Fruit fly (Drosophila melanogaster) whole organism, wandering third instar larva: ENCODE results near the gene CG42693.

ENCODE experiments used
- Abd-B ChIP-seq: fragments of >200 bp; optimal IDR thresholded peaks from 2 replicates; lab custom pipeline; 2017; ENCODE audit warnings: missing biosample characterization, missing genetic modification characterization
- CG9705 ChIP-seq: fragments of 200-800 bp; sonication (Bioruptor generic); optimal IDR thresholded peaks from 2 replicates; lab custom pipeline; 2018; ENCODE audit warnings: missing biosample characterization, mild to moderate bottlenecking, missing genetic modification characterization
- Dfd ChIP-seq: fragments of >200 bp; optimal IDR thresholded peaks from 2 replicates; lab custom pipeline; 2017; ENCODE audit warnings: missing biosample characterization, missing genetic modification characterization
- Dif ChIP-seq: fragments of 200-275, 200-300 bp; sonication (Bioruptor generic); optimal IDR thresholded peaks from 2 replicates; lab custom pipeline; 2018; ENCODE audit warnings: missing biosample characterization, missing genetic modification characterization; ENCODE audit not compliant: partially characterized antibody
- GATAd ChIP-seq: sonication (Bioruptor generic); optimal IDR thresholded peaks from 2 replicates; lab custom pipeline; 2016; ENCODE audit warnings: missing biosample characterization, missing genetic modification characterization
- HLH106 ChIP-seq: fragments of 200-800 bp; optimal IDR thresholded peaks from 3 replicates; lab custom pipeline; 2019; ENCODE audit warnings: missing biosample characterization, mild to moderate bottlenecking, missing genetic modification characterization, moderate library complexity
- Hnf4 ChIP-seq: fragments of 200-800 bp; sonication (Bioruptor generic); optimal IDR thresholded peaks from 2 replicates; lab custom pipeline; 2016; ENCODE audit warnings: missing biosample characterization, mild to moderate bottlenecking, missing genetic modification characterization
- Hr78 ChIP-seq: fragments of >200 bp; optimal IDR thresholded peaks from 2 replicates; lab custom pipeline; 2017; ENCODE audit warnings: missing biosample characterization, missing genetic modification characterization
- Hr83 ChIP-seq: fragments of 200-300 bp; sonication (Bioruptor generic); optimal IDR thresholded peaks from 2 replicates; lab custom pipeline; 2016; ENCODE audit warnings: missing biosample characterization, mild to moderate bottlenecking, missing genetic modification characterization, moderate library complexity; ENCODE audit not compliant: poor library complexity, severe bottlenecking
- Jra ChIP-seq: sonication (Bioruptor generic); optimal IDR thresholded peaks from 2 replicates; lab custom pipeline; 2016; ENCODE audit warnings: missing biosample characterization, missing genetic modification characterization
- Mio ChIP-seq: sonication (Bioruptor generic); optimal IDR thresholded peaks from 2 replicates; lab custom pipeline; 2016; ENCODE audit warnings: missing biosample characterization, missing genetic modification characterization
- Myc ChIP-seq: fragments of >200 bp; optimal IDR thresholded peaks from 2 replicates; lab custom pipeline; 2017
- OdsH ChIP-seq: fragments of 200-800 bp; sonication (Bioruptor generic); optimal IDR thresholded peaks from 2 replicates; lab custom pipeline; 2016; ENCODE audit warnings: missing biosample characterization, mild to moderate bottlenecking, missing genetic modification characterization
- Rel ChIP-seq, 2 experiments: fragments of 200-800 bp; sonication (Bioruptor generic) in 1 of 2; optimal IDR thresholded peaks; 2 replicates in 1 of 2; 3 replicates in 1 of 2; lab custom pipeline; 2016 to 2019; ENCODE audit warnings: mild to moderate bottlenecking in 2 of 2, missing biosample characterization in 2 of 2, missing genetic modification characterization in 2 of 2, moderate library complexity in 1 of 2
- Sp1 ChIP-seq: fragments of 200-800 bp; sonication (Bioruptor generic); optimal IDR thresholded peaks from 3 replicates; lab custom pipeline; 2019; ENCODE audit warnings: missing biosample characterization, mild to moderate bottlenecking, missing genetic modification characterization, moderate library complexity
- Vsx2 ChIP-seq: fragments of 200-300, 225-300 bp; sonication (Bioruptor generic); optimal IDR thresholded peaks from 2 replicates; lab custom pipeline; 2018; ENCODE audit warnings: missing biosample characterization, missing genetic modification characterization; ENCODE audit not compliant: partially characterized antibody
- br ChIP-seq: fragments of 200-800 bp; sonication (Bioruptor generic); optimal IDR thresholded peaks from 2 replicates; lab custom pipeline; 2016; ENCODE audit warnings: missing biosample characterization, missing genetic modification characterization
- brk ChIP-seq: fragments of 200-800 bp; sonication (Bioruptor generic); optimal IDR thresholded peaks from 2 replicates; lab custom pipeline; 2016; ENCODE audit warnings: missing biosample characterization, mild to moderate bottlenecking, missing genetic modification characterization
- dl ChIP-seq, 2 experiments: fragments of 175-275, 200-275 bp in 1 of 2; fragments of 200-275 bp in 1 of 2; sonication (Bioruptor generic); optimal IDR thresholded peaks; lab custom pipeline; 2018; ENCODE audit warnings: mild to moderate bottlenecking in 2 of 2, missing biosample characterization in 2 of 2, missing genetic modification characterization in 2 of 2, moderate library complexity in 2 of 2; ENCODE audit not compliant: partially characterized antibody in 2 of 2, insufficient read depth in 1 of 2
- dsf ChIP-seq: sonication (Bioruptor generic); optimal IDR thresholded peaks from 2 replicates; lab custom pipeline; 2016; ENCODE audit warnings: missing biosample characterization, missing genetic modification characterization, borderline replicate concordance
- ey ChIP-seq: fragments of 200-800 bp; sonication (Bioruptor generic); optimal IDR thresholded peaks from 2 replicates; lab custom pipeline; 2016; ENCODE audit warnings: missing biosample characterization, missing genetic modification characterization
- foxo ChIP-seq, 2 experiments: fragments of 200-800 bp; sonication (Bioruptor generic); optimal IDR thresholded peaks; 2 replicates in 1 of 2; 3 replicates in 1 of 2; lab custom pipeline; 2016 to 2017; ENCODE audit warnings: missing biosample characterization in 2 of 2, missing genetic modification characterization in 2 of 2
- fru ChIP-seq: fragments of 200-800 bp; sonication (Bioruptor generic); optimal IDR thresholded peaks from 3 replicates; lab custom pipeline; 2016; ENCODE audit warnings: missing biosample characterization, mild to moderate bottlenecking, missing genetic modification characterization
- h ChIP-seq: fragments of 200-800 bp; sonication (Bioruptor generic); optimal IDR thresholded peaks from 3 replicates; lab custom pipeline; 2016; ENCODE audit warnings: missing biosample characterization, mild to moderate bottlenecking, missing genetic modification characterization
- pan ChIP-seq: fragments of >200 bp; optimal IDR thresholded peaks from 2 replicates; lab custom pipeline; 2017
- psq ChIP-seq: fragments of 200-800 bp; sonication (Bioruptor generic); optimal IDR thresholded peaks from 3 replicates; lab custom pipeline; 2017; ENCODE audit warnings: missing biosample characterization, mild to moderate bottlenecking, missing genetic modification characterization, moderate library complexity
- rgr ChIP-seq: fragments of 200-800 bp; sonication (Bioruptor generic); optimal IDR thresholded peaks from 3 replicates; lab custom pipeline; 2016; ENCODE audit warnings: missing biosample characterization, mild to moderate bottlenecking, missing genetic modification characterization
- sage ChIP-seq: fragments of 200-800 bp; sonication (Bioruptor generic); optimal IDR thresholded peaks from 2 replicates; lab custom pipeline; 2016; ENCODE audit warnings: missing biosample characterization, mild to moderate bottlenecking, missing genetic modification characterization
- sv ChIP-seq: fragments of 200-800 bp; sonication (Bioruptor generic); optimal IDR thresholded peaks from 3 replicates; lab custom pipeline; 2016; ENCODE audit warnings: missing biosample characterization, missing genetic modification characterization
- tai ChIP-seq: sonication (Bioruptor generic); optimal IDR thresholded peaks from 2 replicates; lab custom pipeline; 2016; ENCODE audit warnings: missing biosample characterization, missing genetic modification characterization
- woc ChIP-seq: sonication (Bioruptor generic); optimal IDR thresholded peaks from 2 replicates; lab custom pipeline; 2016; ENCODE audit warnings: missing biosample characterization, mild to moderate bottlenecking, missing genetic modification characterization

The CG42693 gene

DNA sequence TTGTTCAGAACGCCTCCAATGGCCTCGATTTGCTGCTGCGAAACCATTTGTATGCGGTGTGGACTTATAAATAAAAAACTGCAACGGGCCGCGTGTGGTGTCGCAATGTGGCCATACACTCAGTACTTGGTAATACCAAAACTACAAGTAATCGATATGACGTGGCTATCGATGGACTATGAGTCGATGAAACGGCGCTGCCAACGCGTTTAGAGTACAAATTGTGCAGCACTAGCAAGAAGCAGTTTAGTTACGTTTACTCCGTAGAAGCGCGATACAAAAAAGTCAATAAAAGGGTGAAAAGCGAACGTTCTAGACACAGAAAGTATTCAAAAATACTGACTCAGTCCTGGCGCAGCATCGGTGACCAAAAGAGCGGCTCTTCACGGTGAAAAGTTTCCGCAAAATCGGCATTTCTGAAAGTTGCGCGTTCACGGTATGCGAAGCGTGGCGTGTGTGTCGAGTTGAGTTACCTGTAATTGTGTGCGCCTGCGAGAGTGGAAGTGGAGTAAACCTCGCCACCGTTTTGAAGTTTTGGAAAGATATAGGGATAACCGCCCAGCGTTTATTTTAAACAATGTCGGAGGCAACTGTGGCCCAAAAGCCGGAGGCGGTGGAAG, 39.4 kb upstream of the CG42693 start, which contains the start of the genes nero and CG1910 (continued):
- TF ChIP-seq Myc (lab: Kevin White, UChicago) (peak; percentile 47), Abd-B (no peak), Hr83 (GFP tag; lab: Kevin White, UChicago) (peak; percentile 55), rgr (GFP tag; lab: Kevin White, UChicago) (peak; percentile 29), dl (GFP tag; optimal IDR thresholded peaks at IDR 0.05; lab: Kevin White, UChicago; ENCODE audit: insufficient read depth in 1 of 2, partially characterized antibody in 2 of 2) (peak in 1 of 2 experiments; percentile 26), OdsH (GFP tag; lab: Kevin White, UChicago) (peak; percentile 8), Mio (GFP tag; lab: Kevin White, UChicago) (no peak)

DNA sequence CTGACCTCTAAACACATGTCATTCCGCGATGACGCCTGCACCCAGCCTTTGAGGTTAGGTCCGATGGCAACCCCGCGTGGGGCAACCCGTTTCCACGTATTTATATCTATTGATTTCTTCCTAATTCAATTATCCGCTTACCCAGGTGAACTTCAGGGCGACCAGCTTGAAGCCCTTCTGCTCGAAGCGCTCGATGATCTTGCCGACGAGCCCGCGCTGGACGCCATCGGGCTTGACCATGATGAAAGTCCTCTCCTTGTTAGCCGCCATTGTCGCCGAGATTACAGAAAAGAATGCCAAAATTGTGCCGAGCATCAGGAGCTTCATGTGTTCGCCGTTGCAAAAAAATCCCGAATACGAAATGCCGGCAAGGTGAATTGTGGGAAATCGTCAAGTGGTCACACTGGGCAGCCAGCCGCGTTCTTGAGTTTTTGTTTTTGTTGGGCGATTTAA, 37.5 kb upstream of the CG42693 start, which contains the start of gene awd:
TSS of gene awd (minus strand) at position 449 of the 453 bp plus-strand sequence.
- TF ChIP-seq sage (GFP tag; lab: Kevin White, UChicago), result no peak
- TF ChIP-seq tai (GFP tag; lab: Kevin White, UChicago), result no peak
- TF ChIP-seq brk (GFP tag; lab: Kevin White, UChicago), result no peak
- no peak for TF ChIP-seq OdsH (GFP tag; lab: Kevin White, UChicago)
- peak; percentile 8 for TF ChIP-seq Hnf4 (GFP tag; lab: Kevin White, UChicago)
- peak; percentile 52 for TF ChIP-seq Sp1 (GFP tag; lab: Kevin White, UChicago)
- no peak for TF ChIP-seq pan (lab: Kevin White, UChicago)
- TF ChIP-seq Myc (lab: Kevin White, UChicago), result peak; percentile 45
- TF ChIP-seq fru (GFP tag; lab: Kevin White, UChicago), result no peak
- TF ChIP-seq br (GFP tag; lab: Kevin White, UChicago), result peak; percentile 37
- TF ChIP-seq Vsx2, result no peak
- TF ChIP-seq HLH106 (tag; lab: Kevin White, UChicago), result peak; percentile 23
- no peak for TF ChIP-seq dsf (GFP tag; lab: Kevin White, UChicago)
- TF ChIP-seq rgr (GFP tag; lab: Kevin White, UChicago), result peak; percentile 57
- TF ChIP-seq foxo (GFP tag; optimal IDR thresholded peaks at IDR 0.05; lab: Kevin White, UChicago), result peak in 1 of 2 experiments; percentile 29
- TF ChIP-seq Jra (GFP tag; lab: Kevin White, UChicago), result no peak
- no peak for TF ChIP-seq CG9705
- TF ChIP-seq h (GFP tag; lab: Kevin White, UChicago), result peak; percentile 40
- peak; percentile 68 for TF ChIP-seq Dif
- TF ChIP-seq Rel (GFP tag; optimal IDR thresholded peaks at IDR 0.05; lab: Kevin White, UChicago), result no peak
- TF ChIP-seq Rel (tag; optimal IDR thresholded peaks at IDR 0.05; lab: Kevin White, UChicago), result peak; percentile 76
- TF ChIP-seq GATAd (GFP tag; lab: Kevin White, UChicago), result no peak
- peak; percentile 21 for TF ChIP-seq Hr83 (GFP tag; lab: Kevin White, UChicago)
- no peak for TF ChIP-seq Dfd (GFP tag; lab: Kevin White, UChicago)
- peak; percentile 9 for TF ChIP-seq psq
- no peak for TF ChIP-seq woc

DNA sequence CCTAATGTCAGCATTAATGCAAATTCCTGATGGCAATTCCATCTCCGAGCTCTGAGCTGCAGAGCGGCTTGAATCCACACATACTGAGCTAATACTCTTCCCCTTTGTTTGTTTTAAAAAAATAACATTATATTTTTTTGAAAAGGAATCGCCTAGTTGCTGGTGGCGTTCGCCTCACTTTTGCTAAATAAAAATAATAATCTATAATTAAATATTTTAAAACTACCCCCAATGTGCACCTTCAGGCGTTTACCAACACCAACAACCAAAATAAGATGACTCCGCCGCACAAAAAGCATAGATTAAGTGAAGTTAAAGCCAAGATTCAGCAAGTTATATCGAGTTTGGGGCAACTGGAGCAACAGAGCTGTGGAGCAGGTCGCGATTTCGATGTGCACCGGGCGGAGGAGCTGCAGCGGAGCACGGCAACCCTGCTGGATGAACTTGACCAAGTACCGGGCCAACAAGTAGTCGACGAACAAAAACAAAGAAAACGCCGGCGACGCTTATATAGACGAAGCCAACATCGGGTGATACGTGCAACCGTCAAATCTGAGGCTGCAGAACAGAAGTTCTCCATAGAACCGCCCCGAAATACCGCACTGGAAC, 36.0 kb upstream of the CG42693 start, which contains the start of gene CG1896:
TSS of gene CG1896 (plus strand) at position 239 of the 609 bp plus-strand sequence.
- peak; percentile 6 for TF ChIP-seq woc
- TF ChIP-seq Jra (GFP tag; lab: Kevin White, UChicago), result peak; percentile 0
- peak; percentile 81 for TF ChIP-seq rgr (GFP tag; lab: Kevin White, UChicago)
- peak; percentile 68 for TF ChIP-seq Hnf4 (GFP tag; lab: Kevin White, UChicago)
- TF ChIP-seq sv (GFP tag; lab: Kevin White, UChicago), result no peak
- TF ChIP-seq foxo (GFP tag; optimal IDR thresholded peaks at IDR 0.05; lab: Kevin White, UChicago), result peak in 1 of 2 experiments; percentile 68
- no peak for TF ChIP-seq tai (GFP tag; lab: Kevin White, UChicago)
- TF ChIP-seq Sp1 (GFP tag; lab: Kevin White, UChicago), result peak; percentile 55
- peak; percentile 43 for TF ChIP-seq Hr83 (GFP tag; lab: Kevin White, UChicago)
- TF ChIP-seq fru (GFP tag; lab: Kevin White, UChicago), result peak; percentile 54
- TF ChIP-seq Dfd (GFP tag; lab: Kevin White, UChicago), result no peak
- TF ChIP-seq Hr78, result no peak
- TF ChIP-seq OdsH (GFP tag; lab: Kevin White, UChicago), result peak; percentile 71
- peak; percentile 65 for TF ChIP-seq h (GFP tag; lab: Kevin White, UChicago)
- TF ChIP-seq Myc (lab: Kevin White, UChicago), result peak; percentile 1
- TF ChIP-seq HLH106 (tag; lab: Kevin White, UChicago), result peak; percentile 42
- peak; percentile 42 for TF ChIP-seq ey (GFP tag; lab: Kevin White, UChicago)
- peak; percentile 54 for TF ChIP-seq psq
- peak; percentile 54 for TF ChIP-seq br (GFP tag; lab: Kevin White, UChicago)
- TF ChIP-seq pan (lab: Kevin White, UChicago), result no peak
